Fruit fly (Drosophila melanogaster): ENCODE data around the gene CG13895.

The CG13895 gene

DNA sequence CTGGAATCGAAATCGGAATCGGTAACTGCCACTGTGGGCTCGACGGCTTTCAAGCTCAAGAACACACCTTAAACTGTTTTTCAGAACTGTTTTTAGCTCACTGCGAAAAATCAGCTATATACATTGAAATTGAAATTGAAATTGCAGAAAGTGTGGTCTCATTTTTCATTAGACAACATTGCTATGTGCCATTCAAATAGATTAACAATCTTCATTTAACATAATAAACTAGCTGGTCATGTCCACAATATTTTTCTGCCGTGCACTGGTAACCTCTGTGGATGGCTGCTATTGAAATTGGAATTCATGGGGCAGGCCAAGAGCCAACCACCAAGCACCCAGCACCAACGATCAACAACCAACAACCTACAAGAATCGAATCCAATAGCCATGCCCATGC lies 27.9 kb upstream of the CG13895 start (continued):
- TF ChIP-seq CG7368 (GFP tag; optimal IDR thresholded peaks at IDR 0.05) (peak; percentile 29), Eip75B (GFP tag; optimal IDR thresholded peaks at IDR 0.05) (peak; percentile 80), fd59A (GFP tag; optimal IDR thresholded peaks at IDR 0.05) (peak; percentile 75), CG3032 (tag; optimal IDR thresholded peaks at IDR 0.05) (peak; percentile 82), CG4318 (GFP tag; optimal IDR thresholded peaks at IDR 0.05) (no peak), lz (GFP tag; optimal IDR thresholded peaks at IDR 0.05) (peak; percentile 65), CG8632 (GFP tag; optimal IDR thresholded peaks at IDR 0.05) (peak; percentile 38), topi (GFP tag; optimal IDR thresholded peaks at IDR 0.05) (peak; percentile 62), Gug (GFP tag; IDR thresholded peaks at IDR 0.05) (peak; percentile 39; the same call in 1 of the 2 replicates), CG15336 (GFP tag; IDR thresholded peaks at IDR 0.05) (peak; percentile 60), fkh (GFP tag; optimal IDR thresholded peaks at IDR 0.05) (no peak), vri (GFP tag; optimal IDR thresholded peaks at IDR 0.05) (peak; percentile 24), ss (GFP tag; optimal IDR thresholded peaks at IDR 0.05) (peak; percentile 17 to 57), Eip93F (GFP tag; optimal IDR thresholded peaks at IDR 0.05) (no peak), CG32006 (GFP tag; optimal IDR thresholded peaks at IDR 0.05) (peak; percentile 29), CG6808 (GFP tag; optimal IDR thresholded peaks at IDR 0.05) (peak; percentile 68), Met (GFP tag; optimal IDR thresholded peaks at IDR 0.05) (peak; percentile 64), achi (GFP tag; optimal IDR thresholded peaks at IDR 0.05) (peak; percentile 61), Ets21C (GFP tag; optimal IDR thresholded peaks at IDR 0.05) (peak; percentile 44), Smox (GFP tag; optimal IDR thresholded peaks at IDR 0.05) (peak; percentile 43), CG10631 (GFP tag; optimal IDR thresholded peaks at IDR 0.05) (peak; percentile 83), Ets96B (tag; optimal IDR thresholded peaks at IDR 0.05) (peak; percentile 83), CG8119 (GFP tag; IDR thresholded peaks at IDR 0.05) (peak; percentile 55), CG8319 (GFP tag; optimal IDR thresholded peaks at IDR 0.05) (peak; percentile 68), spab (GFP tag; optimal IDR thresholded peaks at IDR 0.05) (peak; percentile 72), Hr39 (GFP tag; optimal IDR thresholded peaks at IDR 0.05) (peak; percentile 51), Blimp-1 (GFP tag; optimal IDR thresholded peaks at IDR 0.05) (no peak)

DNA sequence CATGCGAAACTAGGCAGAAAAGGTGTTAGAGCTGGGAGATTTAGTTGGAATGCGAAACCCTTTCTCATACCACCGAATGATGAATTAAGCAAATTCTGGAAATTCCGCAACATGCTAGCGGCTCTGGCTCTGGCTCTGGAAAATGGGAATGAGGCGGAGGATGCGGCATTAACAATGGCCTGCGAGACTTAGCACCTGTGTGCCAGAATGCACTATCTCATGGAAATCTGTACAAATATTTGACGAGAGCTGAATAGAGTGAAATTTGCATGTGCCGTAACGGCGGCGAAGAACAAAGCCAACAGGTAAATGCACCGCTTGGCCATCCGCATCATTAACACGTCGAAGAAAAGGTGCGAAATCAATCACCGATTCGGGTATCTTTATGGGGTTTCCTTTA lies 27.3 kb upstream of the CG13895 start:
- TF ChIP-seq dsx (GFP tag; optimal IDR thresholded peaks at IDR 0.05; ENCODE audit: poor library complexity, severe bottlenecking) (no peak), CG34406 (GFP tag; optimal IDR thresholded peaks at IDR 0.05) (no peak), CG15336 (GFP tag; IDR thresholded peaks at IDR 0.05) (no peak), Eip78C (GFP tag) (no peak), fd59A (GFP tag; optimal IDR thresholded peaks at IDR 0.05) (no peak), Sox14 (GFP tag; optimal IDR thresholded peaks at IDR 0.05) (no peak), CG11762 (GFP tag; optimal IDR thresholded peaks at IDR 0.05; ENCODE audit: insufficient read depth) (no peak), Eip75B (GFP tag; optimal IDR thresholded peaks at IDR 0.05) (no peak), salr (GFP tag; optimal IDR thresholded peaks at IDR 0.05) (no peak), acj6 (GFP tag; optimal IDR thresholded peaks at IDR 0.05) (no peak), CG11294 (GFP tag; IDR thresholded peaks at IDR 0.05) (no peak), CG11902 (GFP tag; optimal IDR thresholded peaks at IDR 0.05) (no peak)

DNA sequence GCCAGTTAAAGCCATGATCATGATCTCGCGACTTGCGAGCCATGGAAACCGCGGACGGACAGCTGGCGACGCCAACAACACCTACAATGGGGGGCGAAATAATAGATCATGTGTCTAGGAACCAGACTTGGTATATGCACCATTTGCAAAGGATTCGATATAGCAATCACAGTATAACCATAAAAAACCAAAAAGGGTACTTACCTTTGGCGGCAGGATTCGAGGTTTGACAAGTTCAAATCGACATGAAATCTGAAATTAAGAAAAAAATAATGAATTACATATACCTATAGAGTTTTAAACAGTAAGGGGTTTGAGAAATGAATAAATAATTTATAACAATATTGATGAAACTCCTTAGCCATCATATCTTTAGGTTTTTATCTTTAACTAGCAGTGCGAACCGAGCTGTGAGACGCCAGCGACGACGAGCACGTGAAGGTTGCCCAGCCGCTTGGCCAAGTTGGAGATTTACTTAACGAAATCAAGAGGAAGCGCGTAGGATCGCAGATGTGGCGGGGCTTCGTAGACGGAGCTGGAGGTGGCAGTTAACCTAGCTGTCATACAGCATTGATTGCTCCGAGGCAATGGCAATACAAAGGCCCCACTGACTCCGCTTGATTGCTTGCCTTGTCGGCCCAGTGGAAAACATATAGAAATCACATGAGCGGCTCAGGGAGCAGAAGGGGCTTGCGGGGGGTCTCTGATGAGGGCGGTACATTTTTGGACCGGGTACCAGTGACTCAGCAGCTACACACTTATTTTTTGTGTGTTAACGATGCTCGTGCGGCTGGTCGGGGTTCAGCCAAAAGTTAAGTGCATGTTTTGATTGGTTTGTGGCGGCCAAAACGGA lies 26.1 kb upstream of the CG13895 start:
- TF ChIP-seq CG15336 (GFP tag; IDR thresholded peaks at IDR 0.05) (peak; percentile 73), Met (GFP tag; optimal IDR thresholded peaks at IDR 0.05) (no peak), eg (GFP tag; IDR thresholded peaks at IDR 0.05) (peak; percentile 48; the same call in 2 of the 3 replicates), CG16779 (tag; optimal IDR thresholded peaks at IDR 0.05) (peak; percentile 76), fd85E (GFP tag; optimal IDR thresholded peaks at IDR 0.05) (no peak), OdsH (GFP tag; optimal IDR thresholded peaks at IDR 0.05) (peak; percentile 76), CG3032 (tag; optimal IDR thresholded peaks at IDR 0.05) (peak; percentile 84), CG8119 (GFP tag; IDR thresholded peaks at IDR 0.05) (peak; percentile 77), CG31627 (GFP tag; optimal IDR thresholded peaks at IDR 0.05) (no peak), Sox15 (GFP tag; optimal IDR thresholded peaks at IDR 0.05) (peak; percentile 56), Ets21C (GFP tag; optimal IDR thresholded peaks at IDR 0.05) (no peak), CG6808 (GFP tag; optimal IDR thresholded peaks at IDR 0.05) (peak; percentile 83), topi (GFP tag; optimal IDR thresholded peaks at IDR 0.05) (no peak), esn (GFP tag; optimal IDR thresholded peaks at IDR 0.05) (peak; percentile 3), Sox102F (GFP tag; optimal IDR thresholded peaks at IDR 0.05) (no peak), Eip78C (GFP tag) (peak; percentile 86), CG11902 (GFP tag; optimal IDR thresholded peaks at IDR 0.05) (no peak), cyc (GFP tag; optimal IDR thresholded peaks at IDR 0.05) (no peak), CG6792 (GFP tag; optimal IDR thresholded peaks at IDR 0.05) (peak; percentile 79), fd59A (GFP tag; optimal IDR thresholded peaks at IDR 0.05) (peak; percentile 88)
